Fruit fly (Drosophila melanogaster): Measurements from ENCODE around the gene Ocrl.

Ocrl gene

DNA sequence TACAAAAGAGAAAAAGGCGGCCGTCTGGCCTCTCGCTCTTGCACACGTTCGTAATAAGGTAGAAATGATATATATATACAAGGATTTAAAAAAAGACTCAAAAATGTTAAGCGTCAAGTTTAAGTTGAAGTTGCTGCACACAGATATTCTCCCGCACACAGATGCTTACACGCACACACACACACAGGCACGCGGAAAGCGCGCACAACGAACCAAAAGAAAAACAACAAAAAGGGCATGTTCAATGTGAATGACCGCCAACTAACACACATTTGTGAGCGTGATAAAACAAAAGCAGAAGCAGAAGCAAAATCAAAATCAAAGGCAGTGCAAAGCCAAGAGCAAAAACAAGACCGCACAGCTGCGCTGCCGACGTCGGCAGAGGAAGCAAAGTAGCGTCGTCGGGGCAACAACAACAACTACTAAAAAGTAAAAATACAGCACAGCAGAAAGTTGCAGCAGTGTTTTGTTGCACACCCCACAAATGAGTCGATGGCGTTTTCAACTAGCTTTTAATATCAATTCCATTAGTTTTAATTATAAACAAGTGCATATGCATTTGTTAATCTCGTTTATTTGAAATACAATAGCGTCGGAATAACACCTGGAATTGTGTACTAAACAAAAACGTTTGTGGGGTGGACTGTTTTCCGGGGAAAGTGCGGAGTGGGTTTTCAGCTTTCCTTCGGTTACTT, 24.5 kb downstream of the Ocrl start (continued):
- TF ChIP-seq Ets21C (GFP tag; optimal IDR thresholded peaks at IDR 0.05) (peak; percentile 98), Ets96B (tag; optimal IDR thresholded peaks at IDR 0.05) (peak; percentile 97), CG1621 (tag; optimal IDR thresholded peaks at IDR 0.05) (peak; percentile 96), Gug (GFP tag; IDR thresholded peaks at IDR 0.05) (peak; percentile 97), CG6854 (GFP tag; optimal IDR thresholded peaks at IDR 0.05) (peak; percentile 94), CG7368 (GFP tag; optimal IDR thresholded peaks at IDR 0.05) (peak; percentile 98), CG32006 (GFP tag; optimal IDR thresholded peaks at IDR 0.05) (peak; percentile 99), CG15336 (GFP tag; IDR thresholded peaks at IDR 0.05) (peak; percentile 99), CG8632 (GFP tag; optimal IDR thresholded peaks at IDR 0.05) (peak; percentile 97), Sox15 (GFP tag; optimal IDR thresholded peaks at IDR 0.05) (peak; percentile 96), vri (GFP tag; optimal IDR thresholded peaks at IDR 0.05) (no peak), CG4318 (GFP tag; optimal IDR thresholded peaks at IDR 0.05) (peak; percentile 97), CG6808 (GFP tag; optimal IDR thresholded peaks at IDR 0.05) (peak; percentile 97), achi (GFP tag; optimal IDR thresholded peaks at IDR 0.05) (peak; percentile 98), CG10669 (GFP tag; optimal IDR thresholded peaks at IDR 0.05) (peak; percentile 98), CG3919 (GFP tag; optimal IDR thresholded peaks at IDR 0.05) (peak; percentile 99), spab (GFP tag; optimal IDR thresholded peaks at IDR 0.05) (peak; percentile 96), net (GFP tag; optimal IDR thresholded peaks at IDR 0.05) (peak; percentile 99), CG8319 (GFP tag; optimal IDR thresholded peaks at IDR 0.05) (peak; percentile 97), Eip75B (GFP tag; optimal IDR thresholded peaks at IDR 0.05) (peak; percentile 99), Hr39 (GFP tag; optimal IDR thresholded peaks at IDR 0.05) (peak; percentile 98), Hr4 (GFP tag; optimal IDR thresholded peaks at IDR 0.05) (peak; percentile 98), CG8119 (GFP tag; IDR thresholded peaks at IDR 0.05) (peak; percentile 99), lz (GFP tag; optimal IDR thresholded peaks at IDR 0.05) (peak; percentile 99), topi (GFP tag; optimal IDR thresholded peaks at IDR 0.05) (peak; percentile 99), fd85E (GFP tag; optimal IDR thresholded peaks at IDR 0.05) (peak; percentile 90), svp (GFP tag) (peak; percentile 99), CG3032 (tag; optimal IDR thresholded peaks at IDR 0.05) (peak; percentile 97), CG6792 (GFP tag; optimal IDR thresholded peaks at IDR 0.05) (peak; percentile 99), CG34406 (GFP tag; optimal IDR thresholded peaks at IDR 0.05) (peak; percentile 97)

DNA sequence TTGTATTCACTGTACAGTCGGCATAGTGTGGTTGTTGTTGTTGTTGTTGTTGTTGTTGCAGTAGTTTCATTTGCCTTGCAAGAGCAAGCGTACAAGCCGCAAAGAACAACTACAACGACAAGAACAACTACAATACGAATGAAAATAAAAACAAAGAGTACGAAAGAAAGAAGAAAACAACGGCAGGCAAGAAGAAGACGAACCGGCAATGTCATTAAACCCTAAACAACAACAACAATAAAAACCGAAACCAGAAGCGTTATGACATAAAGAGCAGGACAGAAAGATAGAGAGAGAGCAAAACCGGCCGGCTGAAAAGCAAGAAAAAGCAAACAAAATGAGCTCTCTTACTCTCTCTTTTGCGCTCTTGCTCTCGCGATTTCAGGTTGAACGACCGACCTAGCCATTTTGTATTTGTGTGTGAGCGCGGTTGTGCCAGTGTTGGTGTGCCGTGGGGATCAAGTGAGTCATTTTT, 25.2 kb downstream of the Ocrl start:
- TF ChIP-seq CG9139 (GFP tag; optimal IDR thresholded peaks at IDR 0.05) (peak; percentile 18), CG6792 (GFP tag; optimal IDR thresholded peaks at IDR 0.05) (peak; percentile 0), CG8632 (GFP tag; optimal IDR thresholded peaks at IDR 0.05) (no peak), CG1621 (tag; optimal IDR thresholded peaks at IDR 0.05) (no peak), ss (GFP tag; optimal IDR thresholded peaks at IDR 0.05) (peak; percentile 58 to 77), Eip75B (GFP tag; optimal IDR thresholded peaks at IDR 0.05) (peak; percentile 62), svp (GFP tag) (peak; percentile 59), fd85E (GFP tag; optimal IDR thresholded peaks at IDR 0.05) (no peak), spab (GFP tag; optimal IDR thresholded peaks at IDR 0.05) (peak; percentile 38), achi (GFP tag; optimal IDR thresholded peaks at IDR 0.05) (no peak), fkh (GFP tag; optimal IDR thresholded peaks at IDR 0.05) (no peak), Smox (GFP tag; optimal IDR thresholded peaks at IDR 0.05) (no peak), topi (GFP tag; optimal IDR thresholded peaks at IDR 0.05) (no peak), Eip78C (GFP tag) (peak; percentile 61), vri (GFP tag; optimal IDR thresholded peaks at IDR 0.05) (peak; percentile 99), salr (GFP tag; optimal IDR thresholded peaks at IDR 0.05) (peak in 1 of 2 experiments; percentile 31), dsx (GFP tag; optimal IDR thresholded peaks at IDR 0.05; ENCODE audit: poor library complexity, severe bottlenecking) (peak; percentile 9), Met (GFP tag; optimal IDR thresholded peaks at IDR 0.05) (peak; percentile 33), fd59A (GFP tag; optimal IDR thresholded peaks at IDR 0.05) (peak; percentile 37), Blimp-1 (GFP tag; optimal IDR thresholded peaks at IDR 0.05) (peak; percentile 17), CG11762 (GFP tag; optimal IDR thresholded peaks at IDR 0.05; ENCODE audit: insufficient read depth) (no peak), pdm3 (GFP tag; optimal IDR thresholded peaks at IDR 0.05) (no peak), CG6808 (GFP tag; optimal IDR thresholded peaks at IDR 0.05) (peak; percentile 81)

Data from whole organism, prepupa.